Fruit fly (Drosophila melanogaster) whole organism, wandering third instar larva: ENCODE results near the gene Acsx1L.

Experiments used
- Abd-B ChIP-seq: fragments of >200 bp; optimal IDR thresholded peaks from 2 replicates; lab custom pipeline; 2017; ENCODE audit warnings: missing biosample characterization, missing genetic modification characterization
- CG9705 ChIP-seq: fragments of 200-800 bp; sonication (Bioruptor generic); optimal IDR thresholded peaks from 2 replicates; lab custom pipeline; 2018; ENCODE audit warnings: missing biosample characterization, mild to moderate bottlenecking, missing genetic modification characterization
- Dfd ChIP-seq: fragments of >200 bp; optimal IDR thresholded peaks from 2 replicates; lab custom pipeline; 2017; ENCODE audit warnings: missing biosample characterization, missing genetic modification characterization
- Dif ChIP-seq: fragments of 200-275, 200-300 bp; sonication (Bioruptor generic); optimal IDR thresholded peaks from 2 replicates; lab custom pipeline; 2018; ENCODE audit warnings: missing biosample characterization, missing genetic modification characterization; ENCODE audit not compliant: partially characterized antibody
- GATAd ChIP-seq: sonication (Bioruptor generic); optimal IDR thresholded peaks from 2 replicates; lab custom pipeline; 2016; ENCODE audit warnings: missing biosample characterization, missing genetic modification characterization
- Hr78 ChIP-seq: fragments of >200 bp; optimal IDR thresholded peaks from 2 replicates; lab custom pipeline; 2017; ENCODE audit warnings: missing biosample characterization, missing genetic modification characterization
- Hr83 ChIP-seq: fragments of 200-300 bp; sonication (Bioruptor generic); optimal IDR thresholded peaks from 2 replicates; lab custom pipeline; 2016; ENCODE audit warnings: missing biosample characterization, mild to moderate bottlenecking, missing genetic modification characterization, moderate library complexity; ENCODE audit not compliant: poor library complexity, severe bottlenecking
- Jra ChIP-seq: sonication (Bioruptor generic); optimal IDR thresholded peaks from 2 replicates; lab custom pipeline; 2016; ENCODE audit warnings: missing biosample characterization, missing genetic modification characterization
- Mio ChIP-seq: sonication (Bioruptor generic); optimal IDR thresholded peaks from 2 replicates; lab custom pipeline; 2016; ENCODE audit warnings: missing biosample characterization, missing genetic modification characterization
- Myc ChIP-seq: fragments of >200 bp; optimal IDR thresholded peaks from 2 replicates; lab custom pipeline; 2017
- N ChIP-seq: fragments of >200 bp; optimal IDR thresholded peaks from 2 replicates; lab custom pipeline; 2018; ENCODE audit warnings: missing biosample characterization, missing external identifiers, missing genetic modification characterization
- OdsH ChIP-seq: fragments of 200-800 bp; sonication (Bioruptor generic); optimal IDR thresholded peaks from 2 replicates; lab custom pipeline; 2016; ENCODE audit warnings: missing biosample characterization, mild to moderate bottlenecking, missing genetic modification characterization
- Rel ChIP-seq, 2 experiments: fragments of 200-800 bp; sonication (Bioruptor generic) in 1 of 2; optimal IDR thresholded peaks; 2 replicates in 1 of 2; 3 replicates in 1 of 2; lab custom pipeline; 2016 to 2019; ENCODE audit warnings: mild to moderate bottlenecking in 2 of 2, missing biosample characterization in 2 of 2, missing genetic modification characterization in 2 of 2, moderate library complexity in 1 of 2
- Sp1 ChIP-seq: fragments of 200-800 bp; sonication (Bioruptor generic); optimal IDR thresholded peaks from 3 replicates; lab custom pipeline; 2019; ENCODE audit warnings: missing biosample characterization, mild to moderate bottlenecking, missing genetic modification characterization, moderate library complexity
- Vsx2 ChIP-seq: fragments of 200-300, 225-300 bp; sonication (Bioruptor generic); optimal IDR thresholded peaks from 2 replicates; lab custom pipeline; 2018; ENCODE audit warnings: missing biosample characterization, missing genetic modification characterization; ENCODE audit not compliant: partially characterized antibody
- br ChIP-seq: fragments of 200-800 bp; sonication (Bioruptor generic); optimal IDR thresholded peaks from 2 replicates; lab custom pipeline; 2016; ENCODE audit warnings: missing biosample characterization, missing genetic modification characterization
- brk ChIP-seq: fragments of 200-800 bp; sonication (Bioruptor generic); optimal IDR thresholded peaks from 2 replicates; lab custom pipeline; 2016; ENCODE audit warnings: missing biosample characterization, mild to moderate bottlenecking, missing genetic modification characterization
- dl ChIP-seq, 2 experiments: fragments of 175-275, 200-275 bp in 1 of 2; fragments of 200-275 bp in 1 of 2; sonication (Bioruptor generic); optimal IDR thresholded peaks; lab custom pipeline; 2018; ENCODE audit warnings: mild to moderate bottlenecking in 2 of 2, missing biosample characterization in 2 of 2, missing genetic modification characterization in 2 of 2, moderate library complexity in 2 of 2; ENCODE audit not compliant: partially characterized antibody in 2 of 2, insufficient read depth in 1 of 2
- dmrt93B ChIP-seq: fragments of 200-800 bp; sonication (Bioruptor generic); optimal IDR thresholded peaks from 2 replicates; lab custom pipeline; 2018; ENCODE audit warnings: missing biosample characterization, mild to moderate bottlenecking, missing genetic modification characterization
- dsf ChIP-seq: sonication (Bioruptor generic); optimal IDR thresholded peaks from 2 replicates; lab custom pipeline; 2016; ENCODE audit warnings: missing biosample characterization, missing genetic modification characterization, borderline replicate concordance
- foxo ChIP-seq, 2 experiments: fragments of 200-800 bp; sonication (Bioruptor generic); optimal IDR thresholded peaks; 2 replicates in 1 of 2; 3 replicates in 1 of 2; lab custom pipeline; 2016 to 2017; ENCODE audit warnings: missing biosample characterization in 2 of 2, missing genetic modification characterization in 2 of 2
- fru ChIP-seq: fragments of 200-800 bp; sonication (Bioruptor generic); optimal IDR thresholded peaks from 3 replicates; lab custom pipeline; 2016; ENCODE audit warnings: missing biosample characterization, mild to moderate bottlenecking, missing genetic modification characterization
- pan ChIP-seq: fragments of >200 bp; optimal IDR thresholded peaks from 2 replicates; lab custom pipeline; 2017
- psq ChIP-seq: fragments of 200-800 bp; sonication (Bioruptor generic); optimal IDR thresholded peaks from 3 replicates; lab custom pipeline; 2017; ENCODE audit warnings: missing biosample characterization, mild to moderate bottlenecking, missing genetic modification characterization, moderate library complexity
- rgr ChIP-seq: fragments of 200-800 bp; sonication (Bioruptor generic); optimal IDR thresholded peaks from 3 replicates; lab custom pipeline; 2016; ENCODE audit warnings: missing biosample characterization, mild to moderate bottlenecking, missing genetic modification characterization
- sage ChIP-seq: fragments of 200-800 bp; sonication (Bioruptor generic); optimal IDR thresholded peaks from 2 replicates; lab custom pipeline; 2016; ENCODE audit warnings: missing biosample characterization, mild to moderate bottlenecking, missing genetic modification characterization
- tai ChIP-seq: sonication (Bioruptor generic); optimal IDR thresholded peaks from 2 replicates; lab custom pipeline; 2016; ENCODE audit warnings: missing biosample characterization, missing genetic modification characterization
- usp ChIP-seq: fragments of >200 bp; optimal IDR thresholded peaks from 2 replicates; lab custom pipeline; 2017; ENCODE audit warnings: missing biosample characterization, missing genetic modification characterization
- woc ChIP-seq: sonication (Bioruptor generic); optimal IDR thresholded peaks from 2 replicates; lab custom pipeline; 2016; ENCODE audit warnings: missing biosample characterization, mild to moderate bottlenecking, missing genetic modification characterization

Acsx1L gene

DNA sequence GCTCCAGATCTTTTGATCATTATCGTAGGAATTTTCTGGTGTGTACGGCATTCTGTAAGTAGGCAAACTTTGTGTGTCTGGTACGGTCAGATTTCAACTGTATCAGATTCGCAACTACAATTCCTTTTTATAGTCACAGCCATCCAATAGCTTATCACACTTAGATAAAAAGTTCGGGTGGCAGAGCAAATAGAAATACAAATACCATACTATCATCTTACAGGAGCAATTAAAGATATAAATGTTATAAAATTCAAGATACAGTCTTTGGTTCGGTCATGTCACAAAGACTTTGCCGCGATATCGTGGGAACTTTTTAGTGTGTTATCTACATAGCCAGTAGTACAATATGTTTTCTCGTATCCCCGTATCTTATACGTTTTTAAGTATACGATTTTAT is at the start of gene Acsx1L:
Acsx1L (minus strand) TSS at position 101 of the 400 bp plus-strand sequence.
- TF ChIP-seq Myc (no peak), N (GFP tag; lab: Kevin White, UChicago) (no peak), GATAd (GFP tag; lab: Kevin White, UChicago) (no peak), OdsH (GFP tag; lab: Kevin White, UChicago) (no peak), Mio (no peak), Dif (no peak), tai (GFP tag; lab: Kevin White, UChicago) (no peak), Rel (GFP tag; optimal IDR thresholded peaks at IDR 0.05; lab: Kevin White, UChicago) (no peak), Rel (tag; optimal IDR thresholded peaks at IDR 0.05; lab: Kevin White, UChicago) (no peak), sage (GFP tag; lab: Kevin White, UChicago) (no peak), Sp1 (no peak), dl (GFP tag; optimal IDR thresholded peaks at IDR 0.05; lab: Kevin White, UChicago; ENCODE audit: insufficient read depth in 1 of 2, partially characterized antibody in 2 of 2) (no peak), usp (GFP tag; lab: Kevin White, UChicago) (no peak), br (GFP tag; lab: Kevin White, UChicago) (no peak), Hr83 (GFP tag; lab: Kevin White, UChicago) (no peak), dmrt93B (GFP tag; lab: Kevin White, UChicago) (no peak), foxo (GFP tag; optimal IDR thresholded peaks at IDR 0.05; lab: Kevin White, UChicago) (no peak)

DNA sequence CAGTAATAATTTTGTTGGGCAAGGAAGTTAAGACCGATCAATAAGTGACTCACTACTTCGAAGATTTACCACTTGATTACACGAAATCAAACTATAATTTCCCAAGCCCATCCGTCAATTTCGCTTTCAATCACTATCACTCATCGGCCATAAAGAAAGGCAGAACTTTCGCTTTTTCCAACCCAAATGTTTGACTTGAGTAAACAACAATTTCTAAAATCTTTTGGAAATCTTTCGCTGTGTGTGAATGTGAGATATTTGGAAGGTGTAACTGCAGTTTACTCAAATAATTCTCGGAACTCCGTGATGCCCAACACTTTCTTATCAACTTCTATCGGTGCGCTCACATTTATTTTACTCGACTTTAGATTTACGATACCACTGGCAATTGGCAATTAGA is 49.1 kb upstream of the Acsx1L start:
- TF ChIP-seq CG9705 (GFP tag; lab: Kevin White, UChicago): no peak
- TF ChIP-seq dl (GFP tag; optimal IDR thresholded peaks at IDR 0.05; lab: Kevin White, UChicago; ENCODE audit: insufficient read depth in 1 of 2, partially characterized antibody in 2 of 2): no peak
- no peak for TF ChIP-seq Jra (GFP tag; lab: Kevin White, UChicago)
- TF ChIP-seq foxo (GFP tag; optimal IDR thresholded peaks at IDR 0.05; lab: Kevin White, UChicago): no peak
- no peak for TF ChIP-seq Rel (GFP tag; optimal IDR thresholded peaks at IDR 0.05; lab: Kevin White, UChicago)
- no peak for TF ChIP-seq Rel (tag; optimal IDR thresholded peaks at IDR 0.05; lab: Kevin White, UChicago)
- no peak for TF ChIP-seq N (GFP tag; lab: Kevin White, UChicago)
- TF ChIP-seq psq (GFP tag; lab: Kevin White, UChicago): no peak
- TF ChIP-seq fru (GFP tag; lab: Kevin White, UChicago): no peak
- TF ChIP-seq Hr78 (GFP tag; lab: Kevin White, UChicago): no peak
- no peak for TF ChIP-seq dsf (GFP tag; lab: Kevin White, UChicago)
- no peak for TF ChIP-seq dmrt93B (GFP tag; lab: Kevin White, UChicago)
- TF ChIP-seq br (GFP tag; lab: Kevin White, UChicago): no peak
- TF ChIP-seq Sp1: no peak
- TF ChIP-seq usp (GFP tag; lab: Kevin White, UChicago): no peak
- TF ChIP-seq woc (GFP tag; lab: Kevin White, UChicago): no peak
- no peak for TF ChIP-seq Vsx2 (GFP tag; lab: Kevin White, UChicago)
- no peak for TF ChIP-seq Dfd (GFP tag; lab: Kevin White, UChicago)
- TF ChIP-seq, all 38 proteins: peak for 0

DNA sequence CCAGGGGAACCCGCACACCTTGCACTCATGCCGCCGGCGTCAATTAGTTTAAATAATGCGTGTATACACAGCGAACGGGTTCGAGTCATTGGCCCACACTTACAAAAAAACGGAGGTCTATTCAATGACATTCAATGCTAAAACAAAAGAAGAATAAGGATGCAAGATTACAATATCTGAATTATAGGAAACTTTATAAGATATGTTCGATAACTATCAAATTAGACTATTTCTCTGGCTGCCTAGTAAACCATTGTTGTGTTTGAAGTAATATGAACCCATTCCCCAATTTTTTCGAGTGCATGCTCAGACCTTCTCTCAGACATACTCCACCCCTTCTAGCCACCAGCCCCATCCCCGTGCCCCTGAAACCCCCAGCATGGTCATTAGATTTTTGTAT is 48.0 kb upstream of the Acsx1L start:
- TF ChIP-seq OdsH (GFP tag; lab: Kevin White, UChicago): no peak
- TF ChIP-seq foxo (GFP tag; optimal IDR thresholded peaks at IDR 0.05; lab: Kevin White, UChicago): no peak
- TF ChIP-seq Rel (GFP tag; optimal IDR thresholded peaks at IDR 0.05; lab: Kevin White, UChicago): no peak
- TF ChIP-seq Rel (tag; optimal IDR thresholded peaks at IDR 0.05; lab: Kevin White, UChicago): no peak
- no peak for TF ChIP-seq dl (GFP tag; optimal IDR thresholded peaks at IDR 0.05; lab: Kevin White, UChicago; ENCODE audit: insufficient read depth in 1 of 2, partially characterized antibody in 2 of 2)
- TF ChIP-seq Hr78 (GFP tag; lab: Kevin White, UChicago): no peak
- TF ChIP-seq pan (lab: Kevin White, UChicago): no peak

DNA sequence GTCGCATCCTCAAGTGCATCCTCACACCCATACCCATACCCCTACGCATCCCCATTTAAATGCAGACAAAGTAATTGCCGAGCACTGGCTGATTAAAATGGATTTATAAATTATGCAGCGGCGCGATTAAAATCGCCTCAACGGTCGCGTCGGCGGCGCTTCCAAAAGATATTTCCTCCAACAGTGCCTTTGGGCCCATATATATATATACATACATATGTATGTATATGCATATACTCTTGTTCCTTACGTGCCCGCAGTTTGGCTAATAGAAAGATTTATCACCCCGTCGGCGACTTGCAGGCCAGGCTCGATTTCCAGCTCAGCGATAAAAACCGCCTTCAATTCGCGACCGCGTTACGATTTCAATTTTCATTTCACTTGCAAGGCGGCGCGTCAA is 43.7 kb upstream of the Acsx1L start:
- TF ChIP-seq fru (GFP tag; lab: Kevin White, UChicago): no peak

DNA sequence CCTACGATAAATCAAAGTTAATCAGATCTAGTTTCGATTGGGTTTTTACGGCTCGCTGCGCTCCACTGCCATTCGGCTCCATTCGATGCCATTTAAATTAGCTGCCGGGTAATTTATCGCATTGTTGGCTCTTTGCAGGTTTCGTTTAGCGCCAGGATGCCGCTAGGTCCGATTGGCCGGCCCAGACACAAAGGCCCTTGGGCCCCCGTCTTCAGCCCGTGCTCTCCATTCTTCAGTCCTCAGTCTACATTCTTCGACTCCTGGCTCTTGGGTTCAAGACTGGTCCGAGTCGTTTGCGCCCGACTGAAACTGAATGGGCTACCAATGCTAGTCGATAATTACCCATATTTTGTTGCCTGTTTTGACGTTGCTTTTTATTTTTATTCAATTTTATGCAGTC is 40.2 kb upstream of the Acsx1L start:
- TF ChIP-seq Abd-B (no peak), Rel (GFP tag; optimal IDR thresholded peaks at IDR 0.05; lab: Kevin White, UChicago) (no peak), Rel (tag; optimal IDR thresholded peaks at IDR 0.05; lab: Kevin White, UChicago) (no peak), tai (GFP tag; lab: Kevin White, UChicago) (no peak), brk (GFP tag; lab: Kevin White, UChicago) (no peak), Myc (no peak), sage (GFP tag; lab: Kevin White, UChicago) (no peak), rgr (GFP tag; lab: Kevin White, UChicago) (no peak)
